Worm (Caenorhabditis elegans): ENCODE measurements around the gene R04D3.4.

R04D3.4 gene

ce11 chrX:13328868-13329267, 40.3 kb upstream of the R04D3.4 start (continued):
- TF ChIP-seq Y53F4B.3 (GFP tag; IDR thresholded peaks at IDR 0.05) (no peak), F52B5.7 (tag; optimal IDR thresholded peaks at IDR 0.05) (no peak), ztf-6 (GFP tag; IDR thresholded peaks at IDR 0.05) (no peak), dox-1 (GFP tag; IDR thresholded peaks at IDR 0.05) (0 out of 2 replicates have a peak, but pooled peaks have one; percentile 23), efl-1 (GFP tag; optimal IDR thresholded peaks at IDR 0.05) (no peak), somi-1 (GFP tag; optimal IDR thresholded peaks at IDR 0.05) (peak; percentile 54), let-526 (GFP tag; IDR thresholded peaks at IDR 0.05) (no peak), nhr-80 (tag; optimal IDR thresholded peaks at IDR 0.05) (peak; percentile 63), zfh-2 (GFP tag; conservative IDR thresholded peaks at IDR 0.05) (no peak), ekl-4 (GFP tag; IDR thresholded peaks at IDR 0.05) (0 out of 2 replicates have a peak, but pooled peaks have one; percentile 13), lin-40 (tag; optimal IDR thresholded peaks at IDR 0.05) (peak; percentile 45), mcd-1 (GFP tag; IDR thresholded peaks at IDR 0.05) (peak; percentile 76), sptf-2 (GFP tag; optimal IDR thresholded peaks at IDR 0.05) (no peak), ceh-27 (GFP tag; optimal IDR thresholded peaks at IDR 0.05) (peak; percentile 14), F23B12.7 (tag; optimal IDR thresholded peaks at IDR 0.05; ENCODE audit: insufficient read depth) (peak; percentile 18), rec-8 (tag; optimal IDR thresholded peaks at IDR 0.05) (no peak), chd-7 (tag; optimal IDR thresholded peaks at IDR 0.05) (no peak), tbp1 (GFP tag; optimal IDR thresholded peaks at IDR 0.05) (peak; percentile 37), cebp-1 (GFP tag; IDR thresholded peaks at IDR 0.05) (no peak), cebp-1 (tag; optimal IDR thresholded peaks at IDR 0.05) (peak; percentile 52), F49E8.2 (tag; optimal IDR thresholded peaks at IDR 0.05; ENCODE audit: insufficient read depth) (no peak)

ce11 chrX:13328034-13328433, 39.4 kb upstream of the R04D3.4 start, which contains the start of gene sir-2.2:
Gene sir-2.2, plus strand, starts transcription at chrX:13328067.
- no peak for TF ChIP-seq B0261.1 (tag; optimal IDR thresholded peaks at IDR 0.05)
- no peak for TF ChIP-seq egl-18 (GFP tag; IDR thresholded peaks at IDR 0.05)
- peak; percentile 64 for TF ChIP-seq nhr-80 (tag; optimal IDR thresholded peaks at IDR 0.05)
- no peak for TF ChIP-seq F49E8.2 (tag; optimal IDR thresholded peaks at IDR 0.05; ENCODE audit: insufficient read depth)
- TF ChIP-seq attf-5 (GFP tag; optimal IDR thresholded peaks at IDR 0.05) = no peak
- no peak for TF ChIP-seq ztf-6 (GFP tag; IDR thresholded peaks at IDR 0.05)
- TF ChIP-seq F39B2.1 (GFP tag; IDR thresholded peaks at IDR 0.05) = no peak
- no peak for TF ChIP-seq ceh-27 (GFP tag; optimal IDR thresholded peaks at IDR 0.05)
- TF ChIP-seq ekl-4 (GFP tag; IDR thresholded peaks at IDR 0.05) = no peak
- no peak for TF ChIP-seq Y56A3A.18 (GFP tag; IDR thresholded peaks at IDR 0.05)
- TF ChIP-seq cebp-2 (GFP tag; IDR thresholded peaks at IDR 0.05) = no peak
- no peak for TF ChIP-seq rec-8 (tag; optimal IDR thresholded peaks at IDR 0.05)
- 0 out of 2 replicates have a peak, but pooled peaks have one; percentile 14 for TF ChIP-seq K11D2.4 (GFP tag; IDR thresholded peaks at IDR 0.05)
- TF ChIP-seq xnd-1 (tag; optimal IDR thresholded peaks at IDR 0.05) = no peak
- no peak for TF ChIP-seq F52B5.7 (tag; optimal IDR thresholded peaks at IDR 0.05)
- no peak for TF ChIP-seq madf-6 (GFP tag; IDR thresholded peaks at IDR 0.05)
- peak; percentile 1 for TF ChIP-seq tbp1 (GFP tag; optimal IDR thresholded peaks at IDR 0.05)
- peak in 1 of 2 experiments; percentile 4 for TF ChIP-seq let-607 (tag; optimal IDR thresholded peaks at IDR 0.05)
- no peak for TF ChIP-seq F22D6.2 (tag; optimal IDR thresholded peaks at IDR 0.05)
- no peak for TF ChIP-seq nhr-90 (tag; optimal IDR thresholded peaks at IDR 0.05)
- TF ChIP-seq F23B12.7 (tag; optimal IDR thresholded peaks at IDR 0.05; ENCODE audit: insufficient read depth) = no peak
- TF ChIP-seq ccch-3 (GFP tag; optimal IDR thresholded peaks at IDR 0.05) = no peak
- TF ChIP-seq nfya-1 (tag; optimal IDR thresholded peaks at IDR 0.05; ENCODE audit: borderline replicate concordance, insufficient read depth) = no peak
- no peak for TF ChIP-seq hmg-20 (GFP tag; IDR thresholded peaks at IDR 0.05)
- TF ChIP-seq cebp-1 (GFP tag; IDR thresholded peaks at IDR 0.05) = no peak
- TF ChIP-seq cebp-1 (tag; optimal IDR thresholded peaks at IDR 0.05) = peak; percentile 8
- no peak for TF ChIP-seq F57A8.1 (GFP tag; optimal IDR thresholded peaks at IDR 0.05)
- TF ChIP-seq C17E4.6 (GFP tag; IDR thresholded peaks at IDR 0.05) = no peak
- TF ChIP-seq hsf-1 (GFP tag; IDR thresholded peaks at IDR 0.05) = no peak
- no peak for TF ChIP-seq madf-10 (tag; optimal IDR thresholded peaks at IDR 0.05)
- no peak for TF ChIP-seq nfya-2 (GFP tag; IDR thresholded peaks at IDR 0.05)
